Worm (Caenorhabditis elegans) whole organism, L1 larva: Measurements from ENCODE around the gene K12H6.6.

Experiments
- hlh-4 ChIP-seq: sonication (generic microtip); optimal IDR thresholded peaks from 2 replicates; lab custom pipeline; 2016; ENCODE audit warnings: mild to moderate bottlenecking, missing genetic modification characterization, missing compliant biosample characterization
- nhr-28 ChIP-seq: fragments of 150-350 bp; optimal IDR thresholded peaks from 2 replicates; lab custom pipeline; 2014; ENCODE audit warnings: missing biosample characterization, missing genetic modification characterization
- unc-62 ChIP-seq: fragments of 150-350 bp; optimal IDR thresholded peaks from 2 replicates; lab custom pipeline; 2014; ENCODE audit warnings: missing biosample characterization, missing genetic modification reagents, missing genetic modification characterization

ce11 chrII:2862557-2863035 lies 31.6 kb upstream of the K12H6.6 start:
- TF ChIP-seq hlh-4 (tag; lab: Kevin White, UChicago) (no peak), unc-62 (GFP tag; lab: Kevin White, UChicago) (no peak), nhr-28 (tag; lab: Kevin White, UChicago) (no peak)
